Worm (Caenorhabditis elegans) whole organism, L4 larva: ENCODE data around the gene nas-19.

Source experiments
- D1046.2 ChIP-seq: fragments of 200-800 bp; sonication (Bioruptor generic); IDR thresholded peaks from 2 replicates; pipeline ENCODE4 v1.3.6; 2022; ENCODE audit warnings: missing genetic modification characterization, missing compliant biosample characterization
- Y105C5A.15 ChIP-seq: fragments of 200-800 bp; sonication (Bioruptor generic); IDR thresholded peaks from 2 replicates; pipeline ENCODE4 v1.3.6; 2022; ENCODE audit warnings: missing genetic modification characterization, missing compliant biosample characterization
- ceh-32 ChIP-seq: sonication (generic microtip); optimal IDR thresholded peaks from 2 replicates; lab custom pipeline; 2016; ENCODE audit warnings: mild to moderate bottlenecking, missing genetic modification characterization, missing compliant biosample characterization; ENCODE audit not compliant: poor library complexity
- daf-16 ChIP-seq, 3 experiments: sonication (generic microtip); optimal IDR thresholded peaks; 2 replicates each; lab custom pipeline; 2016 to 2017; ENCODE audit warnings: missing genetic modification characterization in 3 of 3, missing genetic modification reagents in 3 of 3, mild to moderate bottlenecking in 2 of 3, missing compliant biosample characterization in 2 of 3, missing biosample characterization in 1 of 3, moderate library complexity in 1 of 3
- lin-38 ChIP-seq: fragments of 200-800 bp; sonication (Bioruptor generic); IDR thresholded peaks from 2 replicates; pipeline ENCODE4 v1.3.6; 2022; ENCODE audit warnings: missing genetic modification reagents, missing genetic modification characterization, missing compliant biosample characterization
- lir-3 ChIP-seq: sonication (generic microtip); optimal IDR thresholded peaks from 2 replicates; lab custom pipeline; 2016; ENCODE audit warnings: mild to moderate bottlenecking, missing genetic modification characterization, missing compliant biosample characterization
- nhr-237 ChIP-seq: sonication (generic microtip); optimal IDR thresholded peaks from 2 replicates; lab custom pipeline; 2017; ENCODE audit warnings: missing biosample characterization, missing genetic modification characterization
- nhr-41 ChIP-seq: fragments of 200-800 bp; sonication (Bioruptor generic); IDR thresholded peaks from 2 replicates; pipeline ENCODE4 v1.3.6; 2022; ENCODE audit warnings: missing genetic modification reagents, missing genetic modification characterization, missing compliant biosample characterization
- saeg-2 ChIP-seq: fragments of 200-800 bp; sonication (Bioruptor generic); IDR thresholded peaks from 2 replicates; pipeline ENCODE4 v1.3.6; 2022; ENCODE audit warnings: missing genetic modification reagents, missing genetic modification characterization, missing compliant biosample characterization
- unc-62 ChIP-seq, 3 experiments: fragments of 150-350 bp in 1 of 3; sonication (generic microtip); optimal IDR thresholded peaks in 2 of 3; peaks in 1 of 3; 1 replicate in 1 of 3; 2 replicates in 2 of 3; lab custom pipeline; 2014 to 2017; ENCODE audit warnings: missing biosample characterization in 3 of 3, missing genetic modification characterization in 3 of 3, missing genetic modification reagents in 3 of 3, missing genotype in 1 of 3

- TF ChIP-seq Y105C5A.15 (GFP tag; lab: Robert Waterston, UW) (no peak), saeg-2 (no peak), nhr-237 (tag; lab: Kevin White, UChicago) (no peak), nhr-41 (GFP tag; lab: Robert Waterston, UW) (no peak), ceh-32 (tag; lab: Kevin White, UChicago) (no peak), daf-16 (GFP tag; optimal IDR thresholded peaks at IDR 0.05; lab: Kevin White, UChicago) (no peak), daf-16 (tag; optimal IDR thresholded peaks at IDR 0.05; lab: Kevin White, UChicago) (no peak), lir-3 (no peak), D1046.2 (no peak), lin-38 (GFP tag; lab: Robert Waterston, UW) (no peak), unc-62 (GFP tag; optimal IDR thresholded peaks at IDR 0.05 in 1 of 2; lab: Kevin White, UChicago) (no peak), unc-62 (tag; optimal IDR thresholded peaks at IDR 0.05; lab: Kevin White, UChicago) (no peak)
Observed at ce11 chrV:11385060-11385459, 17.4 kb downstream of the nas-19 start, which contains the start of gene col-154.
